Worm (Caenorhabditis elegans) whole organism, early embryonic: ENCODE data around the gene mig-5.

Experiments used
- B0310.2 ChIP-seq: sonication (generic microtip); optimal IDR thresholded peaks from 2 replicates; lab custom pipeline; 2016; ENCODE audit warnings: mild to moderate bottlenecking, missing genetic modification characterization, missing compliant biosample characterization
- F13C5.2 ChIP-seq: sonication (generic microtip); optimal IDR thresholded peaks from 2 replicates; lab custom pipeline; 2017; ENCODE audit warnings: mild to moderate bottlenecking, missing genetic modification characterization, inconsistent platforms, missing compliant biosample characterization
- aly-1 ChIP-seq: sonication (generic microtip); optimal IDR thresholded peaks from 2 replicates; lab custom pipeline; 2016; ENCODE audit warnings: missing genetic modification characterization, missing compliant biosample characterization
- ama-1 ChIP-seq: fragments of 150-350 bp; optimal IDR thresholded peaks from 2 replicates; lab custom pipeline; 2014
- ceh-36 ChIP-seq: sonication (generic microtip); optimal IDR thresholded peaks from 2 replicates; lab custom pipeline; 2016; ENCODE audit warnings: missing genetic modification characterization, inconsistent platforms, missing compliant biosample characterization
- flt-1 ChIP-seq: fragments of 200-800 bp; sonication (Bioruptor generic); IDR thresholded peaks from 2 replicates; pipeline ENCODE4 v1.3.6; 2022; ENCODE audit warnings: missing genetic modification characterization, missing compliant biosample characterization
- hmbx-1 ChIP-seq: sonication (generic microtip); optimal IDR thresholded peaks from 2 replicates; lab custom pipeline; 2016; ENCODE audit warnings: mild to moderate bottlenecking, missing genetic modification characterization, missing compliant biosample characterization
- hmg-4 ChIP-seq: fragments of 200-800 bp; sonication (Bioruptor generic); optimal IDR thresholded peaks from 2 replicates; lab custom pipeline; 2018; ENCODE audit warnings: mild to moderate bottlenecking, missing genetic modification characterization, missing compliant biosample characterization
- hnd-1 ChIP-seq: sonication (generic microtip); optimal IDR thresholded peaks from 2 replicates; lab custom pipeline; 2016; ENCODE audit warnings: missing genetic modification characterization, missing compliant biosample characterization
- pes-1 ChIP-seq: fragments of 200-800 bp; sonication (Bioruptor generic); IDR thresholded peaks from 2 replicates; pipeline ENCODE4 v1.3.6; 2022; ENCODE audit warnings: missing genetic modification reagents, missing genetic modification characterization, missing compliant biosample characterization
- sea-1 ChIP-seq: fragments of 200-800 bp; sonication (Bioruptor generic); conservative IDR thresholded peaks from 2 replicates; pipeline ENCODE4 v1.3.6; 2022; ENCODE audit warnings: missing genetic modification characterization, missing compliant biosample characterization
- tbx-11 ChIP-seq: fragments of 200-800 bp; sonication (Bioruptor generic); IDR thresholded peaks from 2 replicates; pipeline ENCODE4 v1.3.6; 2022; ENCODE audit warnings: missing genetic modification characterization, missing compliant biosample characterization
- tra-4 ChIP-seq: sonication (generic microtip); optimal IDR thresholded peaks from 2 replicates; lab custom pipeline; 2017; ENCODE audit warnings: missing genetic modification characterization, missing compliant biosample characterization

DNA sequence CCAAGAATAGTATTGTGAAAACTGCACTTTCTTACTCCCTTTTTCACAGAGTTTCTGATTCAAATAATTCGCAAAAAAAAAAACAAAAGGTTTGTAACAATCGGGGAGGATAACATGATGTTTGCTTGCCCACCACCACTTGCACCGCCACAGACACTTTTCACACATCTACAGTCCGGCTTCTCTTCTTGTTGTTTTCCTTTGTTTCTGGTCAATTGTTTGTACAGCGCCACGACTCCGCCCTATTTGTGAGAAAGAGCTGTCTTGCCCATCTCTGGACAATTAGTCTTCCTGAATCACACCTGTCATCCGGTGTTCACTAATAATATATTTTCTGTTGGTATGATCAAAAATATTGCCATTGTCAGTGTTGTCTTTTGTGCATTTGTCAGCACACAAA lies 46.2 kb upstream of the mig-5 start, which contains the start of gene M110.9:
- TF ChIP-seq hmbx-1: no peak
- TF ChIP-seq ama-1 (lab: Kevin White, UChicago): no peak
- no peak for TF ChIP-seq sea-1
- no peak for TF ChIP-seq aly-1 (tag; lab: Kevin White, UChicago)
- TF ChIP-seq hmg-4 (GFP tag; lab: Kevin White, UChicago): no peak
- no peak for TF ChIP-seq flt-1 (GFP tag; lab: Robert Waterston, UW)
- TF ChIP-seq F13C5.2 (tag; lab: Kevin White, UChicago): no peak
- no peak for TF ChIP-seq ceh-36
- no peak for TF ChIP-seq B0310.2 (tag; lab: Kevin White, UChicago)
- no peak for TF ChIP-seq tbx-11 (GFP tag; lab: Robert Waterston, UW)
- TF ChIP-seq hnd-1: no peak
- no peak for TF ChIP-seq tra-4 (tag; lab: Kevin White, UChicago)
- TF ChIP-seq pes-1 (GFP tag; lab: Robert Waterston, UW): no peak
